Fruit fly (Drosophila melanogaster) whole organism, adult: ENCODE measurements around the gene Gclm.
A peak's percentile ranks its signal among the peaks of the same experiment; 100 is the strongest.

Source experiments
- CG11617 ChIP-seq: fragments of 200-800 bp; sonication (Bioruptor generic); optimal IDR thresholded peaks from 2 replicates; lab custom pipeline; 2017; ENCODE audit warnings: mild to moderate bottlenecking, missing biosample characterization, missing genetic modification reagents, missing genetic modification characterization
- CG12768 ChIP-seq: fragments of 200-800 bp; sonication (Bioruptor generic); optimal IDR thresholded peaks from 2 replicates; lab custom pipeline; 2017; ENCODE audit warnings: missing biosample characterization, missing genetic modification characterization, mild to moderate bottlenecking, moderate library complexity, missing genetic modification reagents
- CG14711 ChIP-seq: fragments of 200-800 bp; sonication (Bioruptor generic); optimal IDR thresholded peaks from 2 replicates; lab custom pipeline; 2018; ENCODE audit warnings: missing biosample characterization, mild to moderate bottlenecking, missing genetic modification characterization, moderate library complexity
- CG1620 ChIP-seq: fragments of 200-800 bp; sonication (Bioruptor generic); optimal IDR thresholded peaks from 2 replicates; lab custom pipeline; 2016; ENCODE audit warnings: missing biosample characterization, missing genetic modification characterization
- CG33017 ChIP-seq: fragments of 200-800 bp; sonication (Bioruptor generic); optimal IDR thresholded peaks from 2 replicates; lab custom pipeline; 2018; ENCODE audit warnings: missing biosample characterization, mild to moderate bottlenecking, missing genetic modification characterization, moderate library complexity
- CG5204 ChIP-seq: fragments of 200-800 bp; sonication (Bioruptor generic); optimal IDR thresholded peaks from 2 replicates; lab custom pipeline; 2016; ENCODE audit warnings: missing biosample characterization, missing genetic modification characterization
- CG7045 ChIP-seq: fragments of 200-800 bp; sonication (Bioruptor generic); optimal IDR thresholded peaks from 2 replicates; lab custom pipeline; 2017; ENCODE audit warnings: missing biosample characterization, mild to moderate bottlenecking, missing genetic modification characterization
- CG7101 ChIP-seq: fragments of 200-800 bp; sonication (Bioruptor generic); optimal IDR thresholded peaks from 2 replicates; lab custom pipeline; 2018; ENCODE audit warnings: missing biosample characterization, mild to moderate bottlenecking, missing genetic modification characterization, moderate library complexity
- Clk ChIP-seq: fragments of 200-800 bp; sonication (Bioruptor generic); optimal IDR thresholded peaks from 2 replicates; lab custom pipeline; 2017; ENCODE audit warnings: missing biosample characterization, missing genetic modification characterization
- Crg-1 ChIP-seq: fragments of 200-800 bp; sonication (Bioruptor generic); optimal IDR thresholded peaks from 2 replicates; lab custom pipeline; 2016; ENCODE audit warnings: missing biosample characterization, missing genetic modification characterization
- Hr96 ChIP-seq: fragments of 200-800 bp; sonication (Bioruptor generic); optimal IDR thresholded peaks from 2 replicates; lab custom pipeline; 2016; ENCODE audit warnings: missing biosample characterization, missing genetic modification characterization
- Mnt ChIP-seq: fragments of 200-800 bp; sonication (Bioruptor generic); optimal IDR thresholded peaks from 2 replicates; lab custom pipeline; 2016; ENCODE audit warnings: missing biosample characterization, mild to moderate bottlenecking, missing genetic modification characterization
- bab1 ChIP-seq: fragments of 200-800 bp; sonication (Bioruptor generic); optimal IDR thresholded peaks from 3 replicates; lab custom pipeline; 2019; ENCODE audit warnings: missing biosample characterization, mild to moderate bottlenecking, missing genetic modification characterization, moderate library complexity
- cic ChIP-seq: fragments of 200-800 bp; sonication (Bioruptor generic); optimal IDR thresholded peaks from 2 replicates; lab custom pipeline; 2017; ENCODE audit warnings: missing biosample characterization, mild to moderate bottlenecking, missing genetic modification characterization, moderate library complexity
- cnc ChIP-seq, 2 experiments: fragments of >200 bp; optimal IDR thresholded peaks; 2 replicates each; lab custom pipeline; 2017
- kay ChIP-seq: fragments of 200-800 bp; sonication (Bioruptor generic); peaks from one replicate; lab custom pipeline; 2016; ENCODE audit warnings: missing biosample characterization, missing genetic modification characterization, borderline replicate concordance
- ovo ChIP-seq: fragments of 200-800 bp; sonication (Bioruptor generic); optimal IDR thresholded peaks from 2 replicates; lab custom pipeline; 2016; ENCODE audit warnings: missing biosample characterization, missing genetic modification characterization
- pad ChIP-seq: fragments of 200-800 bp; sonication (Bioruptor generic); optimal IDR thresholded peaks from 3 replicates; lab custom pipeline; 2017; ENCODE audit warnings: missing biosample characterization, missing genetic modification characterization, mild to moderate bottlenecking, moderate library complexity, missing genetic modification reagents
- tj ChIP-seq: fragments of 200-800 bp; sonication (Bioruptor generic); optimal IDR thresholded peaks from 3 replicates; lab custom pipeline; 2017; ENCODE audit warnings: missing biosample characterization, mild to moderate bottlenecking, missing genetic modification characterization, moderate library complexity
- toe ChIP-seq: fragments of 200-800 bp; sonication (Bioruptor generic); optimal IDR thresholded peaks from 2 replicates; lab custom pipeline; 2016; ENCODE audit warnings: missing biosample characterization, missing genetic modification characterization

Gene Gclm

DNA sequence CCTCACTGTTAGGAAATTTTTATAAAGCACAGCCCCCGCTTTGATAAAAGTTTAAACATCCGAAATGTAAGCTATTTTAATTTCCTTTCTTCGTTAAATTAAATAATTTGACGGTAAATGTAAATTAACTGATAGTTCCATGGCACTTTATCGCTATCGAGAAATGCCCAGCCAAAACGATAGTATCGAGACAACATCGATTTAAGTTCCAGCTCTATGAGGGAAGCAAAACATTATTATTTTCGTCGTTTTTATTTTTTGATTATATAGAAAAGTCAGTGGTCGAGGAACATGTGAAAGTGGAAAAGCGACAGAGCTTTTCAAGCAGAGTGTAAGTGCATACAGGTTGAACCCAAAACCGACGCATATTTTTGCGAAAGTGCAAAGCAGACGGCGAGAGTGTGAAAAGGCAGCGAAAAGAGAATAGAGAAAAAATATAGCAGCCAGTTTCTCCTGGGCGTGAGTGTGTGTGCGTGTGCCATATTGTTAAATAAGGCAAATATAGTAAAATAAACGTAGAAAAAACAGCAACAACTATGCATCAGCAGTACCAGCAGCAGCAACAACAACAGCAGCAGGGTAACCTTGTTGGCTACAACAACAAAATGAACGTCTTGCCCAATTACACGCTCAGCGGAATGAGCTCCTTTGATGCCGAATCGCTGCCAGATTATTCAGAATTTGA, 40.6 kb upstream of the Gclm start, which contains the start of gene CG45049:
CG45049 (plus strand) TSS at position 197 of the 685 bp plus-strand sequence.
- TF ChIP-seq ovo (GFP tag; lab: Kevin White, UChicago) (no peak), cic (GFP tag; lab: Kevin White, UChicago) (peak; percentile 78), cnc (optimal IDR thresholded peaks at IDR 0.05; lab: Kevin White, UChicago) (no peak), bab1 (GFP tag; lab: Kevin White, UChicago) (peak; percentile 23), tj (GFP tag; lab: Kevin White, UChicago) (peak; percentile 34)

DNA sequence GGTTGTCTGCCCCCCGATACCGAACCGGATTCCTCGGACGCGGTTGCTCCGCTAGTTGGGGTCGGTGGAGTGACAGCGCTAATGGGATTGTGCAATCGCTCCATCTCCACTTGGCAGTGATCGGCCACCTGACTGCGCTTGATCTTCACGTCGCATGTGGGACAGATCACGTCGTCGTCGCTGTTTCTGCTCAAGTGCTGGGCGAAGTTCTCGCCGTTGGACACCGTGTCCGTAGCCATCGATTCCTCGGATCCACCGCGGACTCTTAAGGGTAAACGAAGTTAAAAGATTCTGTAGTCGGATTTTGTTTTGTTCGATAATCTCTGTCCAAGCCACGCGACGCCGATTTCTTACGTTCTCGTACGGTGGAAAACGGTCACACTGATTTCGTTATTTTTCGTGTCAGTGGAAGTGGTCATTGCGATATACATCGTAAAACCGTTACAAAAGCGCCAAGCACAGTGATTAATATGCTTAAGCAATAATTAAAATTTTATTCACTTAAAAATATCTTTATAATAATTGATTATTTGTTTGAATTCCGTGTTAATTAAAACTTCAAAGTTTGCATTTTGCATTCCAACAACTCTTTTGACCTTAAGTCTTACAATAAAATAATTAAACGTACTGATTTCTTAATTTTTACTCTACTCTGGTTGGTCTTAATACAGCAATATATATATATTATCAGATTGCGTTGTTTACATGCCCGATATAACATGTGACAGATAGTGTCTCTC, 39.9 kb upstream of the Gclm start, which contains the start of gene RNF220:
RNF220 (minus strand) TSS at position 384 of the 740 bp plus-strand sequence.
- TF ChIP-seq CG5204 (GFP tag; lab: Kevin White, UChicago) (no peak), Hr96 (GFP tag; lab: Kevin White, UChicago) (no peak), CG1620 (peak; percentile 39), toe (GFP tag; lab: Kevin White, UChicago) (no peak), ovo (GFP tag; lab: Kevin White, UChicago) (no peak), pad (no peak), cnc (optimal IDR thresholded peaks at IDR 0.05; lab: Kevin White, UChicago) (no peak), Clk (GFP tag; lab: Kevin White, UChicago) (no peak), CG14711 (tag; lab: Kevin White, UChicago) (no peak), CG33017 (tag; lab: Kevin White, UChicago) (no peak), CG12768 (GFP tag; lab: Kevin White, UChicago) (no peak), kay (GFP tag; lab: Kevin White, UChicago) (no peak), Mnt (GFP tag; lab: Kevin White, UChicago) (peak; percentile 62), tj (GFP tag; lab: Kevin White, UChicago) (no peak)

dm6 chr3R:22724149-22724973, 38.1 kb upstream of the Gclm start, which contains the start of gene Irp-1A:
Gene Irp-1A, minus strand, starts transcription at chr3R:22724587.
- TF ChIP-seq CG33017 (tag; lab: Kevin White, UChicago) (peak; percentile 77), CG12768 (GFP tag; lab: Kevin White, UChicago) (no peak), CG7045 (GFP tag; lab: Kevin White, UChicago) (peak; percentile 70), bab1 (GFP tag; lab: Kevin White, UChicago) (peak; percentile 73), cic (GFP tag; lab: Kevin White, UChicago) (peak; percentile 10), kay (GFP tag; lab: Kevin White, UChicago) (no peak), Hr96 (GFP tag; lab: Kevin White, UChicago) (no peak), CG7101 (tag; lab: Kevin White, UChicago) (peak; percentile 74), Clk (GFP tag; lab: Kevin White, UChicago) (no peak), CG14711 (tag; lab: Kevin White, UChicago) (peak; percentile 76), toe (GFP tag; lab: Kevin White, UChicago) (peak; percentile 59), CG5204 (GFP tag; lab: Kevin White, UChicago) (no peak), ovo (GFP tag; lab: Kevin White, UChicago) (no peak), Crg-1 (peak; percentile 7), CG1620 (peak; percentile 17), tj (GFP tag; lab: Kevin White, UChicago) (peak; percentile 39), Mnt (GFP tag; lab: Kevin White, UChicago) (peak; percentile 59), pad (peak; percentile 19), CG11617 (GFP tag; lab: Kevin White, UChicago) (peak; percentile 68), cnc (optimal IDR thresholded peaks at IDR 0.05; lab: Kevin White, UChicago) (no peak)

- peak; percentile 99 for TF ChIP-seq kay (GFP tag; lab: Kevin White, UChicago)
- TF ChIP-seq pad = no peak
- TF ChIP-seq CG1620 = peak; percentile 9
- peak; percentile 43 for TF ChIP-seq bab1 (GFP tag; lab: Kevin White, UChicago)
- no peak for TF ChIP-seq CG5204 (GFP tag; lab: Kevin White, UChicago)
- peak; percentile 15 for TF ChIP-seq Mnt (GFP tag; lab: Kevin White, UChicago)
- no peak for TF ChIP-seq CG7045 (GFP tag; lab: Kevin White, UChicago)
- TF ChIP-seq tj (GFP tag; lab: Kevin White, UChicago) = peak; percentile 17
- peak; percentile 68 for TF ChIP-seq CG12768 (GFP tag; lab: Kevin White, UChicago)
- TF ChIP-seq CG11617 (GFP tag; lab: Kevin White, UChicago) = peak; percentile 27
- peak; percentile 7 for TF ChIP-seq CG7101 (tag; lab: Kevin White, UChicago)
- peak; percentile 29 for TF ChIP-seq Hr96 (GFP tag; lab: Kevin White, UChicago)
These were observed 34.5 kb upstream of the Gclm start, which contains the start of gene wge for dm6 chr3R:22720808-22721306. Gene wge, minus strand, starts transcription at chr3R:22721150.

dm6 chr3R:22719607-22719949, 33.3 kb upstream of the Gclm start:
- no peak for TF ChIP-seq Clk (GFP tag; lab: Kevin White, UChicago)
- TF ChIP-seq CG5204 (GFP tag; lab: Kevin White, UChicago) = no peak
- no peak for TF ChIP-seq CG14711 (tag; lab: Kevin White, UChicago)
- TF ChIP-seq cnc (optimal IDR thresholded peaks at IDR 0.05; lab: Kevin White, UChicago) = no peak
- TF ChIP-seq CG12768 (GFP tag; lab: Kevin White, UChicago) = no peak
